Fruit fly (Drosophila melanogaster): ENCODE measurements around the gene Ald1.

- TF ChIP-seq h (optimal IDR thresholded peaks at IDR 0.05) (no peak), insv (optimal IDR thresholded peaks at IDR 0.05) (no peak)
These were observed 7.6 kb downstream of the Ald1 start for dm6 chr3R:26253792-26254191.
